Worm (Caenorhabditis elegans): ENCODE data around the gene H42K12.3.

- no peak for TF ChIP-seq pha-4 (GFP tag; IDR thresholded peaks at IDR 0.05)
- TF ChIP-seq pha-4 (tag; optimal IDR thresholded peaks at IDR 0.05) = no peak
- no peak for TF ChIP-seq unc-130 (GFP tag; optimal IDR thresholded peaks at IDR 0.05)
These were observed 26.6 kb downstream of the H42K12.3 start for ce11 chrX:1337834-1338233.

All from whole organism, L4 larva.